Worm (Caenorhabditis elegans): ENCODE data around the gene F09E10.6.
A peak's percentile ranks its signal among the peaks of the same experiment; 100 is the strongest.

The F09E10.6 gene

ce11 chrX:1486135-1486648, 11.3 kb downstream of the F09E10.6 start, which contains the start of the genes D1005.10 and dhs-25 (continued):
- no peak for TF ChIP-seq lag-1 (GFP tag; IDR thresholded peaks at IDR 0.05)
- no peak for TF ChIP-seq Y95B8A.8 (GFP tag; IDR thresholded peaks at IDR 0.05)
- no peak for TF ChIP-seq lin-26 (GFP tag; IDR thresholded peaks at IDR 0.05)
- no peak for TF ChIP-seq K11D2.4 (GFP tag; IDR thresholded peaks at IDR 0.05)
- TF ChIP-seq C17E4.6 (GFP tag; IDR thresholded peaks at IDR 0.05): no peak
- TF ChIP-seq nhr-80 (tag; optimal IDR thresholded peaks at IDR 0.05): peak; percentile 65
- TF ChIP-seq K12H6.12 (tag; optimal IDR thresholded peaks at IDR 0.05): no peak
- TF ChIP-seq F55B11.4 (tag; optimal IDR thresholded peaks at IDR 0.05; ENCODE audit: borderline replicate concordance, insufficient read depth): no peak
- TF ChIP-seq akir-1 (GFP tag; optimal IDR thresholded peaks at IDR 0.05): no peak
- no peak for TF ChIP-seq ceh-40 (GFP tag; IDR thresholded peaks at IDR 0.05)
- no peak for TF ChIP-seq hlh-12 (tag; optimal IDR thresholded peaks at IDR 0.05)
- TF ChIP-seq Y53G8AR.9 (GFP tag; conservative IDR thresholded peaks at IDR 0.05): 0 out of 2 replicates have a peak, but pooled peaks have one; percentile 43
- no peak for TF ChIP-seq lin-54 (GFP tag; optimal IDR thresholded peaks at IDR 0.05)
- no peak for TF ChIP-seq him-1 (tag; optimal IDR thresholded peaks at IDR 0.05)
- TF ChIP-seq Y79H2A.3 (GFP tag; conservative IDR thresholded peaks at IDR 0.05): no peak
- no peak for TF ChIP-seq efl-1 (GFP tag; optimal IDR thresholded peaks at IDR 0.05)
- TF ChIP-seq xnd-1 (tag; optimal IDR thresholded peaks at IDR 0.05): no peak
- TF ChIP-seq tbx-9 (tag; optimal IDR thresholded peaks at IDR 0.05; ENCODE audit: borderline replicate concordance): no peak
- no peak for TF ChIP-seq lsy-27 (tag; optimal IDR thresholded peaks at IDR 0.05; ENCODE audit: borderline replicate concordance, insufficient read depth)
- TF ChIP-seq nhr-27 (tag; optimal IDR thresholded peaks at IDR 0.05): no peak
- peak; percentile 28 for TF ChIP-seq madf-10 (tag; optimal IDR thresholded peaks at IDR 0.05)
- no peak for TF ChIP-seq madf-3 (GFP tag; IDR thresholded peaks at IDR 0.05)
- no peak for TF ChIP-seq nhr-120 (GFP tag; IDR thresholded peaks at IDR 0.05)
- no peak for TF ChIP-seq ekl-4 (GFP tag; IDR thresholded peaks at IDR 0.05)
- no peak for TF ChIP-seq madf-6 (GFP tag; IDR thresholded peaks at IDR 0.05)
- no peak for TF ChIP-seq athp-1 (tag; optimal IDR thresholded peaks at IDR 0.05)
- no peak for TF ChIP-seq nfya-2 (GFP tag; IDR thresholded peaks at IDR 0.05)
- peak in 1 of 2 experiments; percentile 17 for TF ChIP-seq let-607 (tag; optimal IDR thresholded peaks at IDR 0.05)
- no peak for TF ChIP-seq ccch-3 (GFP tag; optimal IDR thresholded peaks at IDR 0.05)
- no peak for TF ChIP-seq F33H1.4 (GFP tag; IDR thresholded peaks at IDR 0.05)
- no peak for TF ChIP-seq fkh-3 (tag; optimal IDR thresholded peaks at IDR 0.05)
- TF ChIP-seq atf-7 (tag; optimal IDR thresholded peaks at IDR 0.05): peak; percentile 100
- TF ChIP-seq Y53F4B.3 (GFP tag; IDR thresholded peaks at IDR 0.05): no peak
- TF ChIP-seq attf-5 (GFP tag; optimal IDR thresholded peaks at IDR 0.05): no peak
- peak; percentile 63 for TF ChIP-seq gei-17 (GFP tag; optimal IDR thresholded peaks at IDR 0.05)
- no peak for TF ChIP-seq B0261.1 (tag; optimal IDR thresholded peaks at IDR 0.05)
- no peak for TF ChIP-seq snpc-1.1 (tag; optimal IDR thresholded peaks at IDR 0.05; ENCODE audit: insufficient read depth)
- no peak for TF ChIP-seq egl-44 (GFP tag; IDR thresholded peaks at IDR 0.05)

- no peak for TF ChIP-seq snpc-1.3 (tag; optimal IDR thresholded peaks at IDR 0.05; ENCODE audit: insufficient read depth)
- TF ChIP-seq ceh-58 (GFP tag; IDR thresholded peaks at IDR 0.05): no peak
- no peak for TF ChIP-seq zim-3 (tag; optimal IDR thresholded peaks at IDR 0.05)
- no peak for TF ChIP-seq lin-54 (GFP tag; optimal IDR thresholded peaks at IDR 0.05)
- no peak for TF ChIP-seq D2030.7 (GFP tag; IDR thresholded peaks at IDR 0.05)
- no peak for TF ChIP-seq madf-8 (GFP tag; conservative IDR thresholded peaks at IDR 0.05)
- TF ChIP-seq atf-7 (tag; optimal IDR thresholded peaks at IDR 0.05): no peak
- no peak for TF ChIP-seq Y53G8AR.9 (GFP tag; conservative IDR thresholded peaks at IDR 0.05)
- TF ChIP-seq gei-17 (GFP tag; optimal IDR thresholded peaks at IDR 0.05): no peak
- no peak for TF ChIP-seq mcd-1 (GFP tag; IDR thresholded peaks at IDR 0.05)
- no peak for TF ChIP-seq K11D2.4 (GFP tag; IDR thresholded peaks at IDR 0.05)
- TF ChIP-seq nfya-1 (tag; optimal IDR thresholded peaks at IDR 0.05; ENCODE audit: borderline replicate concordance, insufficient read depth): no peak
- TF ChIP-seq athp-1 (tag; optimal IDR thresholded peaks at IDR 0.05): no peak
- TF ChIP-seq snpc-1.1 (tag; optimal IDR thresholded peaks at IDR 0.05; ENCODE audit: insufficient read depth): no peak
- no peak for TF ChIP-seq ceh-100 (GFP tag; IDR thresholded peaks at IDR 0.05)
Observed at ce11 chrX:1485718-1486117, 11.8 kb downstream of the F09E10.6 start, which contains the start of gene D1005.4. Gene D1005.4, minus strand, starts transcription at chrX:1485818.

Data from whole organism, young adult.